Fruit fly (Drosophila melanogaster): ENCODE results near the gene Ggt-1.

Ggt-1 gene

dm6 chrX:18558583-18558982, 46.3 kb upstream of the Ggt-1 start (continued):
- TF ChIP-seq dsx (GFP tag; optimal IDR thresholded peaks at IDR 0.05; ENCODE audit: poor library complexity, severe bottlenecking), result peak; percentile 2
- no peak for TF ChIP-seq CG34406 (GFP tag; optimal IDR thresholded peaks at IDR 0.05)
- no peak for TF ChIP-seq esn (GFP tag; optimal IDR thresholded peaks at IDR 0.05)
- TF ChIP-seq fd85E (GFP tag; optimal IDR thresholded peaks at IDR 0.05), result no peak
- TF ChIP-seq CG8119 (GFP tag; IDR thresholded peaks at IDR 0.05), result no peak; the same call in none of the 3 replicates
- peak; percentile 44 for TF ChIP-seq OdsH (GFP tag; optimal IDR thresholded peaks at IDR 0.05)
- TF ChIP-seq CG6808 (GFP tag; optimal IDR thresholded peaks at IDR 0.05), result peak; percentile 35
- peak; percentile 17 for TF ChIP-seq dac (GFP tag; optimal IDR thresholded peaks at IDR 0.05)
- no peak for TF ChIP-seq CG11902 (GFP tag; optimal IDR thresholded peaks at IDR 0.05)
- TF ChIP-seq CG8319 (GFP tag; optimal IDR thresholded peaks at IDR 0.05), result no peak
- TF ChIP-seq CG8632 (GFP tag; optimal IDR thresholded peaks at IDR 0.05), result no peak
- TF ChIP-seq Eip93F (GFP tag; optimal IDR thresholded peaks at IDR 0.05), result no peak
- TF ChIP-seq topi (GFP tag; optimal IDR thresholded peaks at IDR 0.05), result peak; percentile 28
- peak; percentile 46 for TF ChIP-seq acj6 (GFP tag; optimal IDR thresholded peaks at IDR 0.05)
- no peak for TF ChIP-seq CG7368 (GFP tag; optimal IDR thresholded peaks at IDR 0.05)
- peak; percentile 30 for TF ChIP-seq CG11762 (GFP tag; optimal IDR thresholded peaks at IDR 0.05; ENCODE audit: insufficient read depth)
- TF ChIP-seq vri (GFP tag; optimal IDR thresholded peaks at IDR 0.05), result no peak
- peak in 1 of 2 experiments; percentile 25 for TF ChIP-seq salr (GFP tag; optimal IDR thresholded peaks at IDR 0.05)
- TF ChIP-seq cyc (GFP tag; optimal IDR thresholded peaks at IDR 0.05), result no peak
- TF ChIP-seq Hr39 (GFP tag; optimal IDR thresholded peaks at IDR 0.05), result no peak
- TF ChIP-seq CG10631 (GFP tag; optimal IDR thresholded peaks at IDR 0.05), result peak; percentile 36

dm6 chrX:18554563-18554962, 42.2 kb upstream of the Ggt-1 start:
- TF ChIP-seq pdm3 (GFP tag; optimal IDR thresholded peaks at IDR 0.05) (peak; percentile 88), Hr4 (GFP tag; optimal IDR thresholded peaks at IDR 0.05) (peak; percentile 55), fd59A (GFP tag; optimal IDR thresholded peaks at IDR 0.05) (peak; percentile 87), CG3919 (GFP tag; optimal IDR thresholded peaks at IDR 0.05) (peak; percentile 81), acj6 (GFP tag; optimal IDR thresholded peaks at IDR 0.05) (peak; percentile 84), Gug (GFP tag; IDR thresholded peaks at IDR 0.05) (peak; percentile 40), Hr38 (GFP tag; optimal IDR thresholded peaks at IDR 0.05) (no peak), net (GFP tag; optimal IDR thresholded peaks at IDR 0.05) (peak; percentile 80), CG6163 (GFP tag; IDR thresholded peaks at IDR 0.05) (peak; percentile 71), CG11762 (GFP tag; optimal IDR thresholded peaks at IDR 0.05; ENCODE audit: insufficient read depth) (peak; percentile 71), CG8319 (GFP tag; optimal IDR thresholded peaks at IDR 0.05) (peak; percentile 80), svp (GFP tag) (peak; percentile 87), Sox14 (GFP tag; optimal IDR thresholded peaks at IDR 0.05) (peak; percentile 88), esn (GFP tag; optimal IDR thresholded peaks at IDR 0.05) (peak; percentile 86), CG6854 (GFP tag; optimal IDR thresholded peaks at IDR 0.05) (peak; percentile 43), CG1621 (tag; optimal IDR thresholded peaks at IDR 0.05) (peak; percentile 88), Hr39 (GFP tag; optimal IDR thresholded peaks at IDR 0.05) (peak; percentile 89), CG32006 (GFP tag; optimal IDR thresholded peaks at IDR 0.05) (peak; percentile 81), Eip78C (GFP tag) (peak; percentile 96), CG8632 (GFP tag; optimal IDR thresholded peaks at IDR 0.05) (peak; percentile 78), topi (GFP tag; optimal IDR thresholded peaks at IDR 0.05) (peak; percentile 86), CG34406 (GFP tag; optimal IDR thresholded peaks at IDR 0.05) (peak; percentile 86), achi (GFP tag; optimal IDR thresholded peaks at IDR 0.05) (peak; percentile 78), CG15336 (GFP tag; IDR thresholded peaks at IDR 0.05) (peak; percentile 54), salr (GFP tag; optimal IDR thresholded peaks at IDR 0.05) (peak; percentile 52 to 80), dac (GFP tag; optimal IDR thresholded peaks at IDR 0.05) (peak; percentile 30), Eip75B (GFP tag; optimal IDR thresholded peaks at IDR 0.05) (peak; percentile 87), vri (GFP tag; optimal IDR thresholded peaks at IDR 0.05) (peak; percentile 43), CG6808 (GFP tag; optimal IDR thresholded peaks at IDR 0.05) (peak; percentile 87), fd85E (GFP tag; optimal IDR thresholded peaks at IDR 0.05) (peak; percentile 65), Lpt (GFP tag; optimal IDR thresholded peaks at IDR 0.05) (peak; percentile 69), lz (GFP tag; optimal IDR thresholded peaks at IDR 0.05) (peak; percentile 88), eg (GFP tag; IDR thresholded peaks at IDR 0.05) (peak; percentile 64; the same call in 2 of the 3 replicates), Smox (GFP tag; optimal IDR thresholded peaks at IDR 0.05) (peak; percentile 84), Sox15 (GFP tag; optimal IDR thresholded peaks at IDR 0.05) (peak; percentile 88), CG11902 (GFP tag; optimal IDR thresholded peaks at IDR 0.05) (peak; percentile 90), CG10669 (GFP tag; optimal IDR thresholded peaks at IDR 0.05) (peak; percentile 87), CG6792 (GFP tag; optimal IDR thresholded peaks at IDR 0.05) (peak; percentile 87), dsx (GFP tag; optimal IDR thresholded peaks at IDR 0.05; ENCODE audit: poor library complexity, severe bottlenecking) (peak; percentile 70), Eip93F (GFP tag; optimal IDR thresholded peaks at IDR 0.05) (no peak), Met (GFP tag; optimal IDR thresholded peaks at IDR 0.05) (peak; percentile 82), Ets96B (tag; optimal IDR thresholded peaks at IDR 0.05) (peak; percentile 81), Blimp-1 (GFP tag; optimal IDR thresholded peaks at IDR 0.05) (peak; percentile 33)
